Fruit fly (Drosophila melanogaster): ENCODE data around the gene CG18417.

The CG18417 gene

dm6 chr3L:7359827-7360323 is 40.0 kb upstream of the CG18417 start, which contains the start of gene pst (continued):
- TF ChIP-seq CG6175 (GFP tag; IDR thresholded peaks at IDR 0.05), result no peak
- peak; percentile 40; the same call in 1 of the 2 replicates for TF ChIP-seq sob (GFP tag; IDR thresholded peaks at IDR 0.05)
- TF ChIP-seq nom (GFP tag; optimal IDR thresholded peaks at IDR 0.05), result peak; percentile 43
- TF ChIP-seq Lpt (GFP tag; optimal IDR thresholded peaks at IDR 0.05), result no peak
- TF ChIP-seq CG8478 (optimal IDR thresholded peaks at IDR 0.05), result no peak
- no peak for TF ChIP-seq CG3838 (GFP tag; optimal IDR thresholded peaks at IDR 0.05)
- peak; percentile 29; the same call in 1 of the 2 replicates for TF ChIP-seq CG11247 (GFP tag; IDR thresholded peaks at IDR 0.05)
- no peak for TF ChIP-seq Fer3 (tag; optimal IDR thresholded peaks at IDR 0.05)
- TF ChIP-seq dan (GFP tag; IDR thresholded peaks at IDR 0.05), result no peak
- TF ChIP-seq ara (GFP tag; IDR thresholded peaks at IDR 0.05), result no peak
- no peak for TF ChIP-seq Kr (GFP tag; optimal IDR thresholded peaks at IDR 0.05)
- TF ChIP-seq Hand (GFP tag; optimal IDR thresholded peaks at IDR 0.05), result peak; percentile 46
- no peak for TF ChIP-seq CG9932 (GFP tag; IDR thresholded peaks at IDR 0.05)
- no peak for TF ChIP-seq ac (GFP tag; optimal IDR thresholded peaks at IDR 0.05)
- no peak for TF ChIP-seq CG6272 (GFP tag; IDR thresholded peaks at IDR 0.05)
- TF ChIP-seq kni (GFP tag; optimal IDR thresholded peaks at IDR 0.05), result peak; percentile 23
- TF ChIP-seq mld (GFP tag; IDR thresholded peaks at IDR 0.05; ENCODE audit: partially characterized antibody), result 0 out of 3 replicates have a peak, but pooled peaks have one; percentile 35
- no peak for TF ChIP-seq CG10462 (GFP tag; optimal IDR thresholded peaks at IDR 0.05)
- peak; percentile 32 for TF ChIP-seq odd (GFP tag; optimal IDR thresholded peaks at IDR 0.05)
- TF ChIP-seq Nf-YB (GFP tag; optimal IDR thresholded peaks at IDR 0.05), result no peak
- peak; percentile 34 for TF ChIP-seq sug (tag; optimal IDR thresholded peaks at IDR 0.05)
- TF ChIP-seq CG11085 (GFP tag; IDR thresholded peaks at IDR 0.05), result no peak
- TF ChIP-seq NK7.1 (GFP tag; optimal IDR thresholded peaks at IDR 0.05), result no peak
- TF ChIP-seq CG14441 (GFP tag; IDR thresholded peaks at IDR 0.05), result no peak
- peak; percentile 8 for TF ChIP-seq gro (GFP tag; optimal IDR thresholded peaks at IDR 0.05)
- TF ChIP-seq CG10209 (GFP tag; optimal IDR thresholded peaks at IDR 0.05), result no peak
- no peak for TF ChIP-seq cg (GFP tag; optimal IDR thresholded peaks at IDR 0.05)
- no peak for TF ChIP-seq CG1024 (GFP tag; IDR thresholded peaks at IDR 0.05)
- TF ChIP-seq Med (GFP tag), result peak; percentile 78
- TF ChIP-seq Hr51 (GFP tag; optimal IDR thresholded peaks at IDR 0.05), result no peak
- TF ChIP-seq MESR4 (GFP tag; optimal IDR thresholded peaks at IDR 0.05), result peak; percentile 33
- TF ChIP-seq Xrp1 (GFP tag; IDR thresholded peaks at IDR 0.05), result no peak
- no peak for TF ChIP-seq inv (GFP tag; IDR thresholded peaks at IDR 0.05; ENCODE audit: partially characterized antibody)
- TF ChIP-seq yki (optimal IDR thresholded peaks at IDR 0.05), result no peak
- TF ChIP-seq CG12391 (tag; optimal IDR thresholded peaks at IDR 0.05), result no peak
- no peak for TF ChIP-seq CG17829 (tag; optimal IDR thresholded peaks at IDR 0.05)
- TF ChIP-seq gce (GFP tag; IDR thresholded peaks at IDR 0.05), result no peak; the same call in 2 of the 3 replicates
- TF ChIP-seq luna (GFP tag; optimal IDR thresholded peaks at IDR 0.05), result no peak
- peak; percentile 59 for TF ChIP-seq CG10543 (GFP tag; optimal IDR thresholded peaks at IDR 0.05)
- TF ChIP-seq salm (tag; optimal IDR thresholded peaks at IDR 0.05), result no peak
- TF ChIP-seq crc (GFP tag; optimal IDR thresholded peaks at IDR 0.05), result no peak
- TF ChIP-seq CG4328 (GFP tag; optimal IDR thresholded peaks at IDR 0.05), result no peak
- no peak for TF ChIP-seq CG8281 (tag; optimal IDR thresholded peaks at IDR 0.05)
- peak; percentile 54; the same call in 1 of the 2 replicates for TF ChIP-seq CG42726 (GFP tag; IDR thresholded peaks at IDR 0.05; ENCODE audit: partially characterized antibody)
- no peak for TF ChIP-seq CG11093 (GFP tag; IDR thresholded peaks at IDR 0.05)
- no peak for TF ChIP-seq CG9215 (GFP tag; IDR thresholded peaks at IDR 0.05)
- no peak for TF ChIP-seq CG13424 (tag; optimal IDR thresholded peaks at IDR 0.05)
- TF ChIP-seq CG30020 (tag; optimal IDR thresholded peaks at IDR 0.05), result no peak
- TF ChIP-seq CG12236 (GFP tag; optimal IDR thresholded peaks at IDR 0.05), result no peak
- TF ChIP-seq CG6791 (GFP tag; IDR thresholded peaks at IDR 0.05; ENCODE audit: partially characterized antibody), result no peak
- TF ChIP-seq rib (GFP tag; IDR thresholded peaks at IDR 0.05), result peak; percentile 34

All from whole organism, embryonic.